Worm (Caenorhabditis elegans) whole organism, L1 larva: ENCODE measurements around the gene Y81B9A.3.

Experiments
- C04F5.9 ChIP-seq: sonication (generic microtip); optimal IDR thresholded peaks from 2 replicates; lab custom pipeline; 2016; ENCODE audit warnings: missing genetic modification characterization, missing compliant biosample characterization
- C16A3.4 ChIP-seq: fragments of 150-350 bp; optimal IDR thresholded peaks from 2 replicates; lab custom pipeline; 2014; ENCODE audit warnings: missing biosample characterization, missing genetic modification characterization
- F16B12.6 ChIP-seq: fragments of 150-350 bp; optimal IDR thresholded peaks from 2 replicates; lab custom pipeline; 2014; ENCODE audit warnings: missing biosample characterization, missing genetic modification characterization
- alr-1 ChIP-seq: fragments of 200-800 bp; sonication (Bioruptor generic); optimal IDR thresholded peaks from 2 replicates; lab custom pipeline; 2018; ENCODE audit warnings: borderline replicate concordance, mild to moderate bottlenecking, missing genetic modification characterization, missing compliant biosample characterization
- aly-2 ChIP-seq: fragments of 150-350 bp; optimal IDR thresholded peaks from 2 replicates; lab custom pipeline; 2014; ENCODE audit warnings: missing biosample characterization, missing genetic modification characterization
- ama-1 ChIP-seq: fragments of 150-350 bp; optimal IDR thresholded peaks from 2 replicates; lab custom pipeline; 2014
- blmp-1 ChIP-seq: fragments of 150-350 bp; optimal IDR thresholded peaks from 2 replicates; lab custom pipeline; 2014; ENCODE audit warnings: missing biosample characterization, missing genetic modification characterization
- dpl-1 ChIP-seq, 3 experiments: fragments of 150-350 bp in 2 of 3; sonication (generic microtip) in 1 of 3; optimal IDR thresholded peaks; 2 replicates each; lab custom pipeline; 2014 to 2017; ENCODE audit warnings: missing biosample characterization in 3 of 3, missing genetic modification characterization in 3 of 3, missing genetic modification reagents in 3 of 3
- dsc-1 ChIP-seq: sonication (generic microtip); optimal IDR thresholded peaks from 2 replicates; lab custom pipeline; 2016; ENCODE audit warnings: mild to moderate bottlenecking, missing genetic modification characterization, missing compliant biosample characterization
- efl-1 ChIP-seq, 4 experiments: fragments of 150-350 bp; optimal IDR thresholded peaks in 3 of 4; peaks in 1 of 4; 1 replicate in 1 of 4; 2 replicates in 3 of 4; lab custom pipeline; 2014; ENCODE audit warnings: missing biosample characterization in 2 of 4, missing genetic modification characterization in 2 of 4, missing genetic modification reagents in 2 of 4
- efl-3 ChIP-seq: fragments of 200-800 bp; sonication (Bioruptor generic); optimal IDR thresholded peaks from 2 replicates; lab custom pipeline; 2018; ENCODE audit warnings: mild to moderate bottlenecking, missing genetic modification characterization, missing compliant biosample characterization
- egl-27 ChIP-seq, 2 experiments: fragments of 150-350 bp in 1 of 2; sonication (generic microtip); optimal IDR thresholded peaks; 3 replicates each; lab custom pipeline; 2017 to 2018; ENCODE audit warnings: missing biosample characterization in 2 of 2, missing genetic modification characterization in 2 of 2, missing genetic modification reagents in 2 of 2
- elt-2 ChIP-seq: sonication (generic microtip); optimal IDR thresholded peaks from 2 replicates; lab custom pipeline; 2016; ENCODE audit warnings: missing genetic modification characterization, mild to moderate bottlenecking, inconsistent platforms, missing compliant biosample characterization, missing genetic modification reagents
- ets-5 ChIP-seq: fragments of 200-800 bp; sonication (Bioruptor generic); IDR thresholded peaks from 2 replicates; pipeline ENCODE4 v1.3.6; 2022; ENCODE audit warnings: missing genetic modification characterization, missing compliant biosample characterization
- fkh-10 ChIP-seq: sonication (generic microtip); optimal IDR thresholded peaks from 2 replicates; lab custom pipeline; 2017; ENCODE audit warnings: missing biosample characterization, missing genetic modification reagents, missing genetic modification characterization
- hlh-17 ChIP-seq: fragments of 200-800 bp; sonication (Bioruptor generic); optimal IDR thresholded peaks from 2 replicates; lab custom pipeline; 2018; ENCODE audit warnings: missing genetic modification characterization, mild to moderate bottlenecking, missing compliant biosample characterization, moderate library complexity, borderline replicate concordance
- hlh-4 ChIP-seq: sonication (generic microtip); optimal IDR thresholded peaks from 2 replicates; lab custom pipeline; 2016; ENCODE audit warnings: mild to moderate bottlenecking, missing genetic modification characterization, missing compliant biosample characterization
- irx-1 ChIP-seq: sonication (generic microtip); optimal IDR thresholded peaks from 2 replicates; lab custom pipeline; 2016; ENCODE audit warnings: missing genetic modification characterization, missing compliant biosample characterization
- isw-1 ChIP-seq: fragments of 200-800 bp; sonication (Bioruptor generic); IDR thresholded peaks from 2 replicates; pipeline ENCODE4 v1.3.6; 2022; ENCODE audit warnings: missing genetic modification characterization, missing compliant biosample characterization
- lin-35 ChIP-seq, 2 experiments: fragments of 150-350 bp; optimal IDR thresholded peaks; 2 replicates each; lab custom pipeline; 2014; ENCODE audit warnings: missing biosample characterization in 2 of 2, missing genetic modification characterization in 2 of 2, missing genetic modification reagents in 2 of 2
- lin-39 ChIP-seq: fragments of 150-350 bp; optimal IDR thresholded peaks from 2 replicates; lab custom pipeline; 2014; ENCODE audit warnings: missing biosample characterization, missing genetic modification reagents, missing genetic modification characterization
- lir-3 ChIP-seq: sonication (generic microtip); optimal IDR thresholded peaks from 2 replicates; lab custom pipeline; 2016; ENCODE audit warnings: mild to moderate bottlenecking, missing genetic modification characterization, moderate library complexity, missing compliant biosample characterization; ENCODE audit not compliant: poor library complexity
- lsy-2 ChIP-seq, 2 experiments: fragments of 150-350 bp; optimal IDR thresholded peaks; 2 replicates each; lab custom pipeline; 2014; ENCODE audit warnings: missing biosample characterization in 2 of 2, missing genetic modification characterization in 2 of 2
- mab-9 ChIP-seq: fragments of 200-800 bp; sonication (Bioruptor generic); IDR thresholded peaks from 2 replicates; pipeline ENCODE4 v1.3.6; 2022; ENCODE audit warnings: missing genetic modification reagents, missing genetic modification characterization, missing compliant biosample characterization
- mep-1 ChIP-seq: fragments of 150-350 bp; optimal IDR thresholded peaks from 2 replicates; lab custom pipeline; 2014; ENCODE audit warnings: missing biosample characterization, missing genetic modification characterization
- nhr-20 ChIP-seq: sonication (generic microtip); optimal IDR thresholded peaks from 2 replicates; lab custom pipeline; 2016; ENCODE audit warnings: mild to moderate bottlenecking, missing genetic modification characterization, missing compliant biosample characterization
- nhr-47 ChIP-seq: sonication (generic microtip); optimal IDR thresholded peaks from 2 replicates; lab custom pipeline; 2016; ENCODE audit warnings: mild to moderate bottlenecking, missing genetic modification characterization, moderate library complexity, missing compliant biosample characterization
- nhr-77 ChIP-seq: fragments of 150-350 bp; optimal IDR thresholded peaks from 2 replicates; lab custom pipeline; 2014; ENCODE audit warnings: missing biosample characterization, missing genetic modification characterization
- pag-3 ChIP-seq: sonication (generic microtip); optimal IDR thresholded peaks from 2 replicates; lab custom pipeline; 2017; ENCODE audit warnings: missing genetic modification characterization, mild to moderate bottlenecking, missing compliant biosample characterization, antibody characterized with exemption, borderline replicate concordance; ENCODE audit not compliant: insufficient read depth
- pqm-1 ChIP-seq: sonication (generic microtip); optimal IDR thresholded peaks from 3 replicates; lab custom pipeline; 2017; ENCODE audit warnings: missing biosample characterization, missing genetic modification characterization
- rnt-1 ChIP-seq: sonication (generic microtip); optimal IDR thresholded peaks from 2 replicates; lab custom pipeline; 2016; ENCODE audit warnings: mild to moderate bottlenecking, missing genetic modification characterization, moderate library complexity, missing compliant biosample characterization
- skn-1 ChIP-seq: fragments of 150-350 bp; optimal IDR thresholded peaks from 2 replicates; lab custom pipeline; 2014; ENCODE audit warnings: missing biosample characterization, missing genetic modification characterization
- tbx-2 ChIP-seq: sonication (generic microtip); optimal IDR thresholded peaks from 2 replicates; lab custom pipeline; 2016; ENCODE audit warnings: missing genetic modification characterization, missing compliant biosample characterization
- tlp-1 ChIP-seq: fragments of 150-350 bp; optimal IDR thresholded peaks from 2 replicates; lab custom pipeline; 2014; ENCODE audit warnings: missing biosample characterization, missing genetic modification characterization
- unc-62 ChIP-seq: fragments of 150-350 bp; optimal IDR thresholded peaks from 2 replicates; lab custom pipeline; 2014; ENCODE audit warnings: missing biosample characterization, missing genetic modification reagents, missing genetic modification characterization
- unc-86 ChIP-seq: sonication (generic microtip); optimal IDR thresholded peaks from 2 replicates; lab custom pipeline; 2016; ENCODE audit warnings: missing genetic modification characterization, missing compliant biosample characterization
- xbp-1 ChIP-seq: sonication (generic microtip); optimal IDR thresholded peaks from 2 replicates; lab custom pipeline; 2016; ENCODE audit warnings: missing genetic modification characterization, missing compliant biosample characterization
- zag-1 ChIP-seq: fragments of 150-350 bp; optimal IDR thresholded peaks from 2 replicates; lab custom pipeline; 2014; ENCODE audit warnings: missing biosample characterization, missing genetic modification characterization
- ztf-11 ChIP-seq, 2 experiments: sonication (generic microtip); optimal IDR thresholded peaks; 2 replicates each; lab custom pipeline; 2016 to 2017; ENCODE audit warnings: missing genetic modification characterization in 2 of 2, missing biosample characterization in 1 of 2, missing compliant biosample characterization in 1 of 2

Gene Y81B9A.3

ce11 chrX:9228441-9228840 is 46.2 kb downstream of the Y81B9A.3 start (continued):
- TF ChIP-seq isw-1 (GFP tag; lab: Robert Waterston, UW) (no peak), egl-27 (tag; optimal IDR thresholded peaks at IDR 0.05; lab: Kevin White, UChicago) (no peak), alr-1 (tag; lab: Kevin White, UChicago) (no peak), C04F5.9 (tag; lab: Kevin White, UChicago) (no peak), hlh-17 (GFP tag; lab: Kevin White, UChicago) (no peak), lin-39 (tag; lab: Kevin White, UChicago) (no peak)

ce11 chrX:9230322-9230721 is 48.1 kb downstream of the Y81B9A.3 start:
- no peak for TF ChIP-seq unc-86
- TF ChIP-seq fkh-10: no peak
- no peak for TF ChIP-seq lin-35 (GFP tag; optimal IDR thresholded peaks at IDR 0.05; lab: Kevin White, UChicago)
- TF ChIP-seq lsy-2 (tag; optimal IDR thresholded peaks at IDR 0.05; lab: Kevin White, UChicago): no peak
- TF ChIP-seq hlh-4 (tag; lab: Kevin White, UChicago): no peak
- TF ChIP-seq irx-1 (tag; lab: Kevin White, UChicago): no peak
- no peak for TF ChIP-seq C16A3.4 (tag; lab: Kevin White, UChicago)
- TF ChIP-seq hlh-17 (GFP tag; lab: Kevin White, UChicago): no peak
- no peak for TF ChIP-seq ama-1 (lab: Kevin White, UChicago)
- TF ChIP-seq dsc-1 (tag; lab: Kevin White, UChicago): no peak
- no peak for TF ChIP-seq nhr-20 (tag; lab: Kevin White, UChicago)
- TF ChIP-seq rnt-1 (tag; lab: Kevin White, UChicago): no peak
- no peak for TF ChIP-seq F16B12.6
- TF ChIP-seq skn-1 (tag; lab: Kevin White, UChicago): no peak
- no peak for TF ChIP-seq nhr-77 (tag; lab: Kevin White, UChicago)
- no peak for TF ChIP-seq zag-1 (tag; lab: Kevin White, UChicago)
- no peak for TF ChIP-seq dpl-1 (GFP tag; optimal IDR thresholded peaks at IDR 0.05; lab: Kevin White, UChicago)
- no peak for TF ChIP-seq unc-62 (GFP tag; lab: Kevin White, UChicago)
- no peak for TF ChIP-seq mab-9

- no peak for TF ChIP-seq efl-1 (optimal IDR thresholded peaks at IDR 0.05; lab: Kevin White, UChicago)
- peak in 1 of 2 experiments; percentile 83 for TF ChIP-seq efl-1 (GFP tag; optimal IDR thresholded peaks at IDR 0.05 in 1 of 2; lab: Kevin White, UChicago)
- peak; percentile 22 for TF ChIP-seq elt-2 (tag; lab: Kevin White, UChicago)
- TF ChIP-seq zag-1 (tag; lab: Kevin White, UChicago): no peak
Observed at ce11 chrX:9231556-9231955, 49.3 kb downstream of the Y81B9A.3 start.

ce11 chrX:9232037-9232436 is 49.8 kb downstream of the Y81B9A.3 start, which contains the start of gene vav-1:
Gene vav-1 (minus strand): TSS chrX:9232137.
- TF ChIP-seq irx-1 (tag; lab: Kevin White, UChicago) (no peak), lir-3 (tag; lab: Kevin White, UChicago) (no peak), tlp-1 (tag; lab: Kevin White, UChicago) (no peak), mep-1 (no peak), F16B12.6 (no peak), mab-9 (no peak), nhr-47 (tag; lab: Kevin White, UChicago) (no peak), blmp-1 (tag; lab: Kevin White, UChicago) (no peak), pag-3 (tag; lab: Kevin White, UChicago) (no peak), xbp-1 (tag; lab: Kevin White, UChicago) (no peak), nhr-77 (tag; lab: Kevin White, UChicago) (no peak), ama-1 (lab: Kevin White, UChicago) (no peak), ztf-11 (tag; optimal IDR thresholded peaks at IDR 0.05; lab: Kevin White, UChicago) (no peak), elt-2 (tag; lab: Kevin White, UChicago) (no peak), efl-3 (no peak), ets-5 (GFP tag; lab: Robert Waterston, UW) (no peak), aly-2 (tag; lab: Kevin White, UChicago) (no peak), hlh-17 (GFP tag; lab: Kevin White, UChicago) (no peak), pqm-1 (tag; lab: Kevin White, UChicago) (no peak), tbx-2 (tag; lab: Kevin White, UChicago) (no peak)
